Fruit fly (Drosophila melanogaster) whole organism, prepupa: ENCODE results near the gene CG42810.

Experiments used
- Blimp-1 ChIP-seq: fragments of 200-800 bp; sonication (Bioruptor generic); optimal IDR thresholded peaks from 3 replicates; lab custom pipeline; 2017; ENCODE audit warnings: missing biosample characterization, missing genetic modification characterization, mild to moderate bottlenecking, moderate library complexity, missing genetic modification reagents
- CG11294 ChIP-seq: fragments of 200-800 bp; sonication (Bioruptor generic); IDR thresholded peaks from 2 replicates; pipeline ENCODE4 v1.3.6; 2022; ENCODE audit warnings: missing biosample characterization, missing genetic modification characterization
- CG11902 ChIP-seq: fragments of 200-800 bp; sonication (Bioruptor generic); optimal IDR thresholded peaks from 3 replicates; lab custom pipeline; 2016; ENCODE audit warnings: missing biosample characterization, missing genetic modification characterization
- CG1621 ChIP-seq: fragments of 200-800 bp; sonication (Bioruptor generic); optimal IDR thresholded peaks from 3 replicates; lab custom pipeline; 2018; ENCODE audit warnings: missing biosample characterization, mild to moderate bottlenecking, missing genetic modification characterization
- CG16779 ChIP-seq: fragments of 200-800 bp; sonication (Bioruptor generic); optimal IDR thresholded peaks from 3 replicates; lab custom pipeline; 2017; ENCODE audit warnings: missing biosample characterization, mild to moderate bottlenecking, missing genetic modification characterization
- CG3032 ChIP-seq: fragments of 200-800 bp; optimal IDR thresholded peaks from 2 replicates; lab custom pipeline; 2019; ENCODE audit warnings: missing biosample characterization, mild to moderate bottlenecking, missing genetic modification characterization, moderate library complexity
- CG31627 ChIP-seq: fragments of 200-800 bp; sonication (Bioruptor generic); optimal IDR thresholded peaks from 3 replicates; lab custom pipeline; 2016; ENCODE audit warnings: missing biosample characterization, missing genetic modification characterization
- CG32006 ChIP-seq: fragments of 200-800 bp; sonication (Bioruptor generic); optimal IDR thresholded peaks from 3 replicates; lab custom pipeline; 2017; ENCODE audit warnings: missing biosample characterization, mild to moderate bottlenecking, missing genetic modification characterization
- CG34406 ChIP-seq: fragments of 200-800 bp; sonication (Bioruptor generic); optimal IDR thresholded peaks from 3 replicates; lab custom pipeline; 2016; ENCODE audit warnings: missing biosample characterization, missing genetic modification characterization
- CG3919 ChIP-seq: fragments of 200-800 bp; sonication (Bioruptor generic); optimal IDR thresholded peaks from 3 replicates; lab custom pipeline; 2016; ENCODE audit warnings: missing biosample characterization, missing genetic modification characterization
- CG6854 ChIP-seq: fragments of 200-800 bp; sonication (Bioruptor generic); optimal IDR thresholded peaks from 2 replicates; lab custom pipeline; 2017; ENCODE audit warnings: missing biosample characterization, mild to moderate bottlenecking, missing genetic modification characterization
- CG7368 ChIP-seq: fragments of 200-800 bp; sonication (Bioruptor generic); optimal IDR thresholded peaks from 3 replicates; lab custom pipeline; 2016; ENCODE audit warnings: missing biosample characterization, missing genetic modification characterization
- CG8119 ChIP-seq: fragments of 200-800 bp; sonication (Bioruptor generic); IDR thresholded peaks from 3 replicates; pipeline ENCODE4 v1.3.6; 2022; ENCODE audit warnings: missing biosample characterization, missing genetic modification characterization
- CG8319 ChIP-seq: fragments of 200-800 bp; sonication (Bioruptor generic); optimal IDR thresholded peaks from 3 replicates; lab custom pipeline; 2016; ENCODE audit warnings: missing biosample characterization, missing genetic modification characterization
- CG8632 ChIP-seq: fragments of 200-800 bp; sonication (Bioruptor generic); optimal IDR thresholded peaks from 3 replicates; lab custom pipeline; 2016; ENCODE audit warnings: missing biosample characterization, missing genetic modification characterization
- Eip78C ChIP-seq: fragments of 200-800 bp; sonication (Bioruptor generic); peaks from one replicate; lab custom pipeline; 2016; ENCODE audit warnings: missing biosample characterization, missing genetic modification characterization
- Eip93F ChIP-seq: fragments of 200-800 bp; sonication (Bioruptor generic); optimal IDR thresholded peaks from 2 replicates; lab custom pipeline; 2016; ENCODE audit warnings: missing biosample characterization, mild to moderate bottlenecking, missing genetic modification characterization
- Ets21C ChIP-seq: fragments of 200-800 bp; sonication (Bioruptor generic); optimal IDR thresholded peaks from 3 replicates; lab custom pipeline; 2016; ENCODE audit warnings: missing biosample characterization, missing genetic modification characterization
- Gug ChIP-seq: fragments of 200-800 bp; sonication (Bioruptor generic); IDR thresholded peaks from 2 replicates; pipeline ENCODE4 v1.3.6; 2022; ENCODE audit warnings: missing biosample characterization, missing genetic modification characterization
- Hr38 ChIP-seq: sonication (Bioruptor generic); optimal IDR thresholded peaks from 2 replicates; lab custom pipeline; 2016; ENCODE audit warnings: missing biosample characterization, missing genetic modification characterization
- Hr39 ChIP-seq: fragments of 200-800 bp; sonication (Bioruptor generic); optimal IDR thresholded peaks from 2 replicates; lab custom pipeline; 2016; ENCODE audit warnings: missing biosample characterization, missing genetic modification characterization
- Hr4 ChIP-seq: fragments of 200-800 bp; sonication (Bioruptor generic); optimal IDR thresholded peaks from 3 replicates; lab custom pipeline; 2016; ENCODE audit warnings: missing biosample characterization, missing genetic modification characterization
- OdsH ChIP-seq: fragments of 200-800 bp; sonication (Bioruptor generic); optimal IDR thresholded peaks from 3 replicates; lab custom pipeline; 2016; ENCODE audit warnings: missing biosample characterization, missing genetic modification characterization
- Smox ChIP-seq: fragments of 200-800 bp; sonication (Bioruptor generic); optimal IDR thresholded peaks from 3 replicates; lab custom pipeline; 2016; ENCODE audit warnings: missing biosample characterization, missing genetic modification characterization
- Sox14 ChIP-seq: fragments of 200-800 bp; sonication (Bioruptor generic); optimal IDR thresholded peaks from 3 replicates; lab custom pipeline; 2016; ENCODE audit warnings: missing biosample characterization, missing genetic modification characterization
- Sox15 ChIP-seq: fragments of 200-800 bp; sonication (Bioruptor generic); optimal IDR thresholded peaks from 3 replicates; lab custom pipeline; 2016; ENCODE audit warnings: missing biosample characterization, missing genetic modification characterization
- cyc ChIP-seq: fragments of 200-800 bp; sonication (Bioruptor generic); optimal IDR thresholded peaks from 3 replicates; lab custom pipeline; 2016; ENCODE audit warnings: missing biosample characterization, missing genetic modification characterization
- dac ChIP-seq: fragments of 200-800 bp; sonication (Bioruptor generic); optimal IDR thresholded peaks from 2 replicates; lab custom pipeline; 2017; ENCODE audit warnings: missing biosample characterization, mild to moderate bottlenecking, missing genetic modification characterization
- dsx ChIP-seq: fragments of 200-800 bp; optimal IDR thresholded peaks from 3 replicates; lab custom pipeline; 2019; ENCODE audit warnings: missing biosample characterization, mild to moderate bottlenecking, missing genetic modification characterization, moderate library complexity; ENCODE audit not compliant: poor library complexity, severe bottlenecking
- fd85E ChIP-seq: fragments of 200-800 bp; sonication (Bioruptor generic); optimal IDR thresholded peaks from 3 replicates; lab custom pipeline; 2016; ENCODE audit warnings: missing biosample characterization, missing genetic modification characterization
- lz ChIP-seq: fragments of 200-800 bp; sonication (Bioruptor generic); optimal IDR thresholded peaks from 3 replicates; lab custom pipeline; 2016; ENCODE audit warnings: missing biosample characterization, missing genetic modification characterization
- net ChIP-seq: fragments of 200-800 bp; sonication (Bioruptor generic); optimal IDR thresholded peaks from 3 replicates; lab custom pipeline; 2016; ENCODE audit warnings: missing biosample characterization, missing genetic modification characterization
- pdm3 ChIP-seq: fragments of 200-800 bp; sonication (Bioruptor generic); optimal IDR thresholded peaks from 3 replicates; lab custom pipeline; 2016; ENCODE audit warnings: missing biosample characterization, missing genetic modification characterization
- svp ChIP-seq: fragments of 200-800 bp; sonication (Bioruptor generic); peaks from one replicate; lab custom pipeline; 2016; ENCODE audit warnings: missing biosample characterization, missing genetic modification characterization
- vri ChIP-seq: fragments of 200-800 bp; sonication (Bioruptor generic); optimal IDR thresholded peaks from 3 replicates; lab custom pipeline; 2016; ENCODE audit warnings: missing biosample characterization, mild to moderate bottlenecking, missing genetic modification characterization

CG42810 gene

DNA sequence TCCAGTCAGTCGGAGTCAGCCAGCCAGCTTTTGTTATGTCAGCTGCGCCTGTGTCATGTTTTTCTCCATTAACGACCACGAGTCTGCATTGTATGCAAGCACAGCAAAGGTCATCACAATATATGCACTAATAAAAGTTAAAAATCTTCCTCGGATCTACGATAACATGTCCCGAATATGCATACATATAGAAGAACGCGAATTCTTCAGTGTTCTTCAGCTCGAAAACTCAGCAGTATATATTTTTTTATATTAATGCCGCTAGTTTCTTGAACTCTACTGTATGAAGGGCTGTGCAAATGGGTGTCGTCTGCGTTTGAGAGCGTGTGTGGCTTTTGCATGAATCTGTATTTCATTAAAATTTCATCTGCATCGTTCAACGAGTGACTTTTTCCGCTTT, 22.8 kb downstream of the CG42810 start (continued):
- TF ChIP-seq CG32006, result peak; percentile 49
- TF ChIP-seq Hr38 (GFP tag; lab: Kevin White, UChicago), result no peak
- TF ChIP-seq dsx, result no peak
- no peak for TF ChIP-seq Gug
- no peak for TF ChIP-seq CG8319 (GFP tag; lab: Kevin White, UChicago)
- TF ChIP-seq vri (GFP tag; lab: Kevin White, UChicago), result peak; percentile 14
- TF ChIP-seq CG31627 (GFP tag; lab: Kevin White, UChicago), result peak; percentile 54
- no peak for TF ChIP-seq net (GFP tag; lab: Kevin White, UChicago)
- TF ChIP-seq Sox14 (GFP tag; lab: Kevin White, UChicago), result no peak
- peak; percentile 53 for TF ChIP-seq lz
- TF ChIP-seq Eip78C (GFP tag; lab: Kevin White, UChicago), result no peak
- TF ChIP-seq CG6854 (GFP tag; lab: Kevin White, UChicago), result no peak
- peak; percentile 7 for TF ChIP-seq Ets21C (GFP tag; lab: Kevin White, UChicago)
- TF ChIP-seq CG11902 (GFP tag; lab: Kevin White, UChicago), result no peak
- TF ChIP-seq Hr39 (GFP tag; lab: Kevin White, UChicago), result peak; percentile 45
- no peak for TF ChIP-seq dac
- peak; percentile 35 for TF ChIP-seq CG16779 (tag; lab: Kevin White, UChicago)
- no peak for TF ChIP-seq fd85E (GFP tag; lab: Kevin White, UChicago)
- TF ChIP-seq CG8119 (GFP tag; lab: Robert Waterston, UW), result peak; percentile 59; the same call in 2 of the 3 replicates
- TF ChIP-seq CG1621, result no peak
- no peak for TF ChIP-seq Sox15 (GFP tag; lab: Kevin White, UChicago)
- TF ChIP-seq Smox (GFP tag; lab: Kevin White, UChicago), result peak; percentile 46
- TF ChIP-seq Hr4 (GFP tag; lab: Kevin White, UChicago), result peak; percentile 46
- peak; percentile 43 for TF ChIP-seq svp (GFP tag; lab: Kevin White, UChicago)
- peak; percentile 44 for TF ChIP-seq CG34406 (GFP tag; lab: Kevin White, UChicago)
- no peak for TF ChIP-seq Eip93F (GFP tag; lab: Kevin White, UChicago)
- peak; percentile 25 for TF ChIP-seq CG8632
- TF ChIP-seq Blimp-1 (GFP tag; lab: Kevin White, UChicago), result no peak
- TF ChIP-seq cyc (GFP tag; lab: Kevin White, UChicago), result no peak

dm6 chr2L:13497915-13498314, 38.4 kb downstream of the CG42810 start:
- TF ChIP-seq CG3919 (GFP tag; lab: Kevin White, UChicago), result no peak
- TF ChIP-seq CG7368 (GFP tag; lab: Kevin White, UChicago), result no peak
- no peak for TF ChIP-seq CG1621
- TF ChIP-seq Hr4 (GFP tag; lab: Kevin White, UChicago), result no peak
- no peak for TF ChIP-seq dac
- TF ChIP-seq cyc (GFP tag; lab: Kevin White, UChicago), result no peak
- no peak for TF ChIP-seq CG3032 (tag; lab: Kevin White, UChicago)
- TF ChIP-seq CG11294 (GFP tag; lab: Robert Waterston, UW), result no peak
- no peak for TF ChIP-seq pdm3 (GFP tag; lab: Kevin White, UChicago)
- TF ChIP-seq Gug, result no peak
- no peak for TF ChIP-seq CG6854 (GFP tag; lab: Kevin White, UChicago)
- TF ChIP-seq lz, result no peak
- no peak for TF ChIP-seq Sox15 (GFP tag; lab: Kevin White, UChicago)
- no peak for TF ChIP-seq CG31627 (GFP tag; lab: Kevin White, UChicago)
- no peak for TF ChIP-seq svp (GFP tag; lab: Kevin White, UChicago)
- no peak for TF ChIP-seq Sox14 (GFP tag; lab: Kevin White, UChicago)
- no peak for TF ChIP-seq OdsH (GFP tag; lab: Kevin White, UChicago)

DNA sequence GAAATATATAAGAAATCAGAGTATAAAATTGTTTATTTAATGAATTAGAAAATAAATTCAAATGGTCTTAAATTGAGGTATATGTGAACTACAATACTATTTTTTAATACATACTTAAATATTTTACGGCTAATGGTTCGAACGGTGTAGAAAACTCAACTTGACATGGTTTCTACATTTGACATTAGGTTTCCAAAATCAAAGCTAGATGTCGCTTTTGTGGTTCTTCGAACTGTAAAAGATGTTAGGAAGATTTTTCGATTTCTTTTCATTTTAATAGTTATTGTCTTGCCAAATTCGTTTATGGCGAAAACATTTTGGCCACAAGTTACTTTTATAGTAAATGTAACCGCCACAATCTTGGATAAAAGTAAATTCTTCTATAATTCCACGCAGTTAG, 40.9 kb downstream of the CG42810 start:
- TF ChIP-seq Eip78C (GFP tag; lab: Kevin White, UChicago) (no peak), svp (GFP tag; lab: Kevin White, UChicago) (peak; percentile 52)
- TF ChIP-seq, all 60 proteins: peak for 1
